Worm (Caenorhabditis elegans): ENCODE results near the gene pqn-51.
A peak's percentile ranks its signal among the peaks of the same experiment; 100 is the strongest.

pqn-51 gene

ce11 chrV:5080853-5081338 lies 31.5 kb downstream of the pqn-51 start, which contains the start of gene Y58A7A.3:
Gene Y58A7A.3 (minus strand): TSS chrV:5080903.
- TF ChIP-seq flh-1 (GFP tag; optimal IDR thresholded peaks at IDR 0.05) (no peak), zip-8 (tag; optimal IDR thresholded peaks at IDR 0.05) (peak; percentile 1), elt-3 (tag; optimal IDR thresholded peaks at IDR 0.05) (peak; percentile 86), unc-62 (GFP tag; optimal IDR thresholded peaks at IDR 0.05) (no peak), nhr-76 (tag; optimal IDR thresholded peaks at IDR 0.05) (no peak)

- no peak for TF ChIP-seq blmp-1 (tag; optimal IDR thresholded peaks at IDR 0.05)
- TF ChIP-seq lin-13 (tag; optimal IDR thresholded peaks at IDR 0.05) = no peak
- TF ChIP-seq nhr-2 (tag; optimal IDR thresholded peaks at IDR 0.05) = no peak
- TF ChIP-seq flh-1 (GFP tag; optimal IDR thresholded peaks at IDR 0.05) = no peak
- no peak for TF ChIP-seq ceh-43 (GFP tag; optimal IDR thresholded peaks at IDR 0.05)
- TF ChIP-seq mep-1 (tag; optimal IDR thresholded peaks at IDR 0.05) = no peak
- no peak for TF ChIP-seq ceh-83 (GFP tag; optimal IDR thresholded peaks at IDR 0.05)
- no peak for TF ChIP-seq zip-8 (tag; optimal IDR thresholded peaks at IDR 0.05)
- no peak for TF ChIP-seq nhr-76 (tag; optimal IDR thresholded peaks at IDR 0.05)
- no peak for TF ChIP-seq ztf-11 (tag; optimal IDR thresholded peaks at IDR 0.05)
- no peak for TF ChIP-seq ces-1 (GFP tag; optimal IDR thresholded peaks at IDR 0.05)
- TF ChIP-seq nhr-12 (tag; optimal IDR thresholded peaks at IDR 0.05) = no peak
- TF ChIP-seq pha-4 (tag; optimal IDR thresholded peaks at IDR 0.05) = no peak
- no peak for TF ChIP-seq bed-3 (GFP tag; optimal IDR thresholded peaks at IDR 0.05)
- no peak for TF ChIP-seq lin-32 (GFP tag; optimal IDR thresholded peaks at IDR 0.05)
Observed at ce11 chrV:5084957-5085465, 35.6 kb downstream of the pqn-51 start, which contains the start of gene Y58A7A.4. Gene Y58A7A.4 (minus strand): TSS chrV:5085007.

- TF ChIP-seq zip-8 (tag; optimal IDR thresholded peaks at IDR 0.05) (peak; percentile 15), nhr-237 (tag; optimal IDR thresholded peaks at IDR 0.05) (no peak), nhr-28 (tag; optimal IDR thresholded peaks at IDR 0.05) (no peak)
Observed at ce11 chrV:5086919-5087404, 37.6 kb downstream of the pqn-51 start, which contains the start of gene Y58A7A.5. Gene Y58A7A.5 (minus strand): TSS chrV:5086969.

ce11 chrV:5088311-5088710 lies 38.9 kb downstream of the pqn-51 start:
- no peak for TF ChIP-seq ham-2 (GFP tag; optimal IDR thresholded peaks at IDR 0.05)
- TF ChIP-seq unc-62 (GFP tag; optimal IDR thresholded peaks at IDR 0.05) = no peak
- TF ChIP-seq flh-1 (GFP tag; optimal IDR thresholded peaks at IDR 0.05) = no peak
- TF ChIP-seq ceh-83 (GFP tag; optimal IDR thresholded peaks at IDR 0.05) = no peak
- no peak for TF ChIP-seq ceh-39 (tag; optimal IDR thresholded peaks at IDR 0.05)
- TF ChIP-seq mls-2 (tag; optimal IDR thresholded peaks at IDR 0.05) = no peak
- TF ChIP-seq sem-2 (GFP tag; optimal IDR thresholded peaks at IDR 0.05) = no peak
- no peak for TF ChIP-seq ceh-43 (GFP tag; optimal IDR thresholded peaks at IDR 0.05)
- TF ChIP-seq unc-120 (tag; optimal IDR thresholded peaks at IDR 0.05; ENCODE audit: poor library complexity, severe bottlenecking) = no peak
- no peak for TF ChIP-seq drap-1 (GFP tag; optimal IDR thresholded peaks at IDR 0.05)
- no peak for TF ChIP-seq unc-39 (tag; optimal IDR thresholded peaks at IDR 0.05)
- TF ChIP-seq lin-32 (GFP tag; optimal IDR thresholded peaks at IDR 0.05) = no peak
- TF ChIP-seq snpc-4 (tag; optimal IDR thresholded peaks at IDR 0.05) = no peak
- TF ChIP-seq mab-5 (tag; optimal IDR thresholded peaks at IDR 0.05) = no peak

DNA sequence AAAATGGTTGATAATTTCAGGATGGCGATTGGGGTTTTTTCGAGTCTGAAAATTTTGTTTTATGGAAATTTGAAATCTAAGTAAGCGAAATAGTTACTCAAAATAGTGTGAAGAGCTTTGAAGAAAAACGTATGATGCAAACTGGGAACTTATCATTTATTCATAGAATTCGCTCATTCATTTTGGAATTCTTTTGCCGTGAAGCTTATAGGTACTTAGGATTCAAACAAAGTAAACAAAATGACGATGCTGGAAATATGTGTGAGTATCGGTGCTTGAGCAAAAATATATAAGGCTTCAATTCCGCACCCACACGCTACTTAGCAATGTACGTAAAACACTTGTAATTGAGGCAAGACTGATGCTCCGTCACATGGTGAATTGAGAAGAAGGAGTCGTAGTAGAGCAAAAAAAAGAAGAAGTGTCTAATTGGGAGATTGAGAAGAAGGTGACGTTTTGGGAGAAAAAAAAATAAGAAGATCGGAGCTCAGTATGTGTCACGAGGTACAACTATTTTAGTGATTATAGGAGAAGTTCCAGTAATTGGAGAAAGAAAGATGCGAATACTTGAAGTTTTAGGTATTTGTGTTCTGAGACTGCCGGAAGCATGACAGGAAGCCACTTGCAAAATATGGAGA lies 40.2 kb downstream of the pqn-51 start, which contains the start of gene glb-32:
glb-32 (minus strand) TSS at position 51 of the 638 bp plus-strand sequence.
- TF ChIP-seq mep-1 (tag; optimal IDR thresholded peaks at IDR 0.05) (no peak), ham-2 (GFP tag; optimal IDR thresholded peaks at IDR 0.05) (no peak), cnd-1 (tag; optimal IDR thresholded peaks at IDR 0.05) (no peak), snpc-4 (tag; optimal IDR thresholded peaks at IDR 0.05) (no peak), unc-39 (tag; optimal IDR thresholded peaks at IDR 0.05) (no peak), nhr-2 (tag; optimal IDR thresholded peaks at IDR 0.05) (no peak)

DNA sequence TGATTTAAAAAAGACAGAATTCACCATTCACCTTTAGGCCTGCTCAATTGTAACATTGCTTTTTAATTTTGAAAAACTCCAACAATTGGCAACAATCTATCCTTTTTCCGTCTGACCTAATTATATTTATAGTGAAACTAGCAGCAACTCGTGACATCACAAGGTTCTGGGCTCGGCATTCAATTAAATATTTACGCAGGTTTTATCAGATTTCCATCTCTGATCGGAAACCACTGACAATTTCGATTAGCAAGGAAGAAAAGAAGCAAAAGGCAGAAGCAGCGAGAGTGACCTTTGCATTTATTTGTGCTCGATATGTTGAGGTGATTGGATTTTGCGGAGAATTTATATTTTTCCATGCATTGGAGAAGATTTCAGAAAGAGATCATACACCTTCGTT lies 41.0 kb downstream of the pqn-51 start:
- TF ChIP-seq blmp-1 (tag; optimal IDR thresholded peaks at IDR 0.05) = no peak
- TF ChIP-seq zip-8 (tag; optimal IDR thresholded peaks at IDR 0.05) = no peak
- TF ChIP-seq snpc-4 (tag; optimal IDR thresholded peaks at IDR 0.05) = no peak
- no peak for TF ChIP-seq ztf-11 (tag; optimal IDR thresholded peaks at IDR 0.05)
- TF ChIP-seq ceh-43 (GFP tag; optimal IDR thresholded peaks at IDR 0.05) = no peak
- no peak for TF ChIP-seq bed-3 (GFP tag; optimal IDR thresholded peaks at IDR 0.05)
- no peak for TF ChIP-seq hlh-1 (tag; optimal IDR thresholded peaks at IDR 0.05)
- no peak for TF ChIP-seq mls-2 (tag; optimal IDR thresholded peaks at IDR 0.05)
- no peak for TF ChIP-seq M03D4.4 (tag; optimal IDR thresholded peaks at IDR 0.05)
- TF ChIP-seq lsy-2 (tag; optimal IDR thresholded peaks at IDR 0.05) = no peak
- TF ChIP-seq sem-2 (GFP tag; optimal IDR thresholded peaks at IDR 0.05) = no peak
- no peak for TF ChIP-seq unc-39 (tag; optimal IDR thresholded peaks at IDR 0.05)
- no peak for TF ChIP-seq ham-2 (GFP tag; optimal IDR thresholded peaks at IDR 0.05)
- no peak for TF ChIP-seq tbx-8 (GFP tag; optimal IDR thresholded peaks at IDR 0.05)

All from whole organism, mixed stage, embryonic.